Worm (Caenorhabditis elegans): ENCODE results near the gene F39G3.4.
A peak's percentile ranks its signal among the peaks of the same experiment; 100 is the strongest.

The F39G3.4 gene

ce11 chrV:4687944-4688505 is 36.5 kb upstream of the F39G3.4 start, which contains the start of gene K03B4.2 (continued):
- TF ChIP-seq Y53G8AR.9 (GFP tag; conservative IDR thresholded peaks at IDR 0.05) = peak; percentile 69; the same call in 1 of the 2 replicates
- no peak for TF ChIP-seq tlf-1 (GFP tag; optimal IDR thresholded peaks at IDR 0.05)
- 0 out of 2 replicates have a peak, but pooled peaks have one; percentile 26 for TF ChIP-seq egrh-3 (GFP tag; IDR thresholded peaks at IDR 0.05)
- peak; percentile 38; the same call in 1 of the 2 replicates for TF ChIP-seq madf-3 (GFP tag; IDR thresholded peaks at IDR 0.05)
- no peak for TF ChIP-seq let-526 (GFP tag; IDR thresholded peaks at IDR 0.05)
- 0 out of 2 replicates have a peak, but pooled peaks have one; percentile 45 for TF ChIP-seq cebp-2 (GFP tag; IDR thresholded peaks at IDR 0.05)
- TF ChIP-seq unc-62 (GFP tag; optimal IDR thresholded peaks at IDR 0.05) = no peak
- TF ChIP-seq egl-18 (GFP tag; IDR thresholded peaks at IDR 0.05) = 0 out of 2 replicates have a peak, but pooled peaks have one; percentile 19
- no peak for TF ChIP-seq C17E4.6 (GFP tag; IDR thresholded peaks at IDR 0.05)
- peak; percentile 59 for TF ChIP-seq ama-1 (optimal IDR thresholded peaks at IDR 0.05)
- no peak for TF ChIP-seq ama-1 (GFP tag; optimal IDR thresholded peaks at IDR 0.05)
- TF ChIP-seq nfyb-1 (GFP tag; IDR thresholded peaks at IDR 0.05) = 0 out of 2 replicates have a peak, but pooled peaks have one; percentile 32
- 0 out of 2 replicates have a peak, but pooled peaks have one; percentile 7 for TF ChIP-seq Y56A3A.18 (GFP tag; IDR thresholded peaks at IDR 0.05)
- no peak for TF ChIP-seq hrde-1 (tag; optimal IDR thresholded peaks at IDR 0.05; ENCODE audit: borderline replicate concordance)
- TF ChIP-seq zfh-2 (GFP tag; conservative IDR thresholded peaks at IDR 0.05) = peak; percentile 64
- TF ChIP-seq ZK185.1 (tag; optimal IDR thresholded peaks at IDR 0.05; ENCODE audit: poor library complexity, severe bottlenecking) = no peak
- TF ChIP-seq Y79H2A.3 (GFP tag; conservative IDR thresholded peaks at IDR 0.05) = peak; percentile 67; the same call in 1 of the 2 replicates
- TF ChIP-seq akir-1 (GFP tag; optimal IDR thresholded peaks at IDR 0.05) = no peak

DNA sequence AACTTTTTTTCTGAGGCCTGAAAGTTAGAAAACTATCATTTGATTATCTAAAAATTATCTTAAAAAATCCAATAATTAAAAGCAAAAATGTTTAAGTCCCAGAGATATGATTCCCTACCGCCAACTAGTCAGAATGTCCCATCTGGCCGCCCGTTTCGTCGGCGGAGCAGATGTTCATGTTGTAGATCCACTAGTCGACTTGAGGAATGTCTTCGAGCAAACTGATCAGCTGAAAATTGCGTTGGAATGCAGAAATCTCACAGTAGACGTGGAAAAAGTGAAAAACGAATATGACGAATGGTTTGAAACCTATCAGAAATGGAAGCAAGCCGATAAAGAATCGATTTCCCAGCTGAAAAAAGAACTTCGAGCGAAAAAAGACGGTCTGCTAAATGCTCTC is 35.3 kb upstream of the F39G3.4 start, which contains the start of gene K03B4.1:
Gene K03B4.1, plus strand, starts transcription at position 97 of the 400 bp plus-strand sequence.
- TF ChIP-seq nfyb-1 (GFP tag; IDR thresholded peaks at IDR 0.05) (peak; percentile 56; the same call in 1 of the 2 replicates), hrde-1 (tag; optimal IDR thresholded peaks at IDR 0.05; ENCODE audit: borderline replicate concordance) (peak; percentile 32), ceh-79 (tag; optimal IDR thresholded peaks at IDR 0.05) (peak; percentile 46), attf-6 (GFP tag; IDR thresholded peaks at IDR 0.05) (no peak), ceh-27 (GFP tag; optimal IDR thresholded peaks at IDR 0.05) (no peak), ceh-58 (GFP tag; IDR thresholded peaks at IDR 0.05) (peak; percentile 50; the same call in 1 of the 2 replicates), egrh-3 (GFP tag; IDR thresholded peaks at IDR 0.05) (no peak), madf-6 (GFP tag; IDR thresholded peaks at IDR 0.05) (peak; percentile 40), cebp-2 (GFP tag; IDR thresholded peaks at IDR 0.05) (0 out of 2 replicates have a peak, but pooled peaks have one; percentile 9), F10E7.11 (tag; optimal IDR thresholded peaks at IDR 0.05) (no peak), athp-1 (tag; optimal IDR thresholded peaks at IDR 0.05) (peak; percentile 49), snpc-4 (GFP tag; optimal IDR thresholded peaks at IDR 0.05) (no peak), snpc-4 (tag; optimal IDR thresholded peaks at IDR 0.05) (peak in 1 of 4 experiments; percentile 1), F52B5.7 (tag; optimal IDR thresholded peaks at IDR 0.05) (peak; percentile 29), zim-3 (tag; optimal IDR thresholded peaks at IDR 0.05) (peak; percentile 56), dox-1 (GFP tag; IDR thresholded peaks at IDR 0.05) (0 out of 2 replicates have a peak, but pooled peaks have one; percentile 25), Y53G8AR.9 (GFP tag; conservative IDR thresholded peaks at IDR 0.05) (peak; percentile 37; the same call in 1 of the 2 replicates), B0336.3 (GFP tag; IDR thresholded peaks at IDR 0.05) (0 out of 2 replicates have a peak, but pooled peaks have one; percentile 24), die-1 (tag; optimal IDR thresholded peaks at IDR 0.05) (peak; percentile 14)

- peak; percentile 69; the same call in 1 of the 2 replicates for TF ChIP-seq egrh-3 (GFP tag; IDR thresholded peaks at IDR 0.05)
- no peak for TF ChIP-seq pbrm-1 (GFP tag; IDR thresholded peaks at IDR 0.05)
- TF ChIP-seq aptf-2 (GFP tag; conservative IDR thresholded peaks at IDR 0.05) = no peak
- 0 out of 2 replicates have a peak, but pooled peaks have one; percentile 22 for TF ChIP-seq Y56A3A.18 (GFP tag; IDR thresholded peaks at IDR 0.05)
- TF ChIP-seq hmg-1.2 (GFP tag; IDR thresholded peaks at IDR 0.05) = 0 out of 2 replicates have a peak, but pooled peaks have one; percentile 16
- 0 out of 2 replicates have a peak, but pooled peaks have one; percentile 31 for TF ChIP-seq zfh-2 (GFP tag; conservative IDR thresholded peaks at IDR 0.05)
These were observed 32.9 kb upstream of the F39G3.4 start for ce11 chrV:4691657-4692056.

All from whole organism, young adult.